Worm (Caenorhabditis elegans) whole organism, L4 larva: ENCODE measurements around the gene T05A8.8.

Source experiments
- ceh-82 ChIP-seq: sonication (generic microtip); optimal IDR thresholded peaks from 2 replicates; lab custom pipeline; 2017; ENCODE audit warnings: missing biosample characterization, missing genetic modification characterization
- egl-27 ChIP-seq: sonication (generic microtip); optimal IDR thresholded peaks from 3 replicates; lab custom pipeline; 2017; ENCODE audit warnings: missing biosample characterization, missing genetic modification reagents, missing genetic modification characterization
- hmg-1.1 ChIP-seq: fragments of 200-800 bp; sonication (Bioruptor generic); IDR thresholded peaks from 2 replicates; pipeline ENCODE4 v1.3.6; 2022; ENCODE audit warnings: missing genetic modification reagents, missing genetic modification characterization, missing compliant biosample characterization
- lsy-2 ChIP-seq, 2 experiments: fragments of 150-350 bp in 1 of 2; sonication (generic microtip) in 1 of 2; optimal IDR thresholded peaks; 2 replicates each; lab custom pipeline; 2014 to 2017; ENCODE audit warnings: missing biosample characterization in 2 of 2, missing genetic modification characterization in 2 of 2
- unc-130 ChIP-seq: sonication (generic microtip); optimal IDR thresholded peaks from 2 replicates; lab custom pipeline; 2016; ENCODE audit warnings: missing genetic modification reagents, missing genetic modification characterization, missing compliant biosample characterization

DNA sequence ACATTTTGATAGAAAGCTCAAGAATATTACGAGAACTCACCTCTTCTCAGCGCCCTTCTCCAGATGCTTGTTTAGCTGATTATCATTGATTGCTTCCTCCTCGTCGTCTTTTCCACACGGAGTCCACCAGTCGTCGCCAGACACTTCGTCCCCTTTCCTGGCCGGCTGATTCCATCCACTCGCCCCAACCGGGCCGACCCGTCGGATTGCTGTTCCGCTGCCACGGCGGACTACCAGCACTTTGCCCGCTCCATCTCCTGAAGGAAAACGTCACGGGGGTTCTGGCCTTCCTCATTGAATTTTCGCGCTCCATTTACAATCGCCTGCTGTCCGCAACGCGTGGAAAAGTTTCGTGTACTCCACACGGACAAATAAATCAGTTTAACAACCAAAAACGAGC, 46.9 kb downstream of the T05A8.8 start:
- TF ChIP-seq egl-27 (tag; lab: Kevin White, UChicago), result no peak
- TF ChIP-seq lsy-2 (tag; optimal IDR thresholded peaks at IDR 0.05; lab: Kevin White, UChicago), result no peak
- TF ChIP-seq hmg-1.1 (GFP tag; lab: Robert Waterston, UW), result no peak
- TF ChIP-seq ceh-82 (tag; lab: Kevin White, UChicago), result no peak
- no peak for TF ChIP-seq unc-130 (GFP tag; lab: Kevin White, UChicago)
